Worm (Caenorhabditis elegans) whole organism, early embryonic: ENCODE data around the gene hal-2.

Source experiments
- B0310.2 ChIP-seq: sonication (generic microtip); optimal IDR thresholded peaks from 2 replicates; lab custom pipeline; 2016; ENCODE audit warnings: mild to moderate bottlenecking, missing genetic modification characterization, missing compliant biosample characterization
- F13C5.2 ChIP-seq: sonication (generic microtip); optimal IDR thresholded peaks from 2 replicates; lab custom pipeline; 2017; ENCODE audit warnings: mild to moderate bottlenecking, missing genetic modification characterization, inconsistent platforms, missing compliant biosample characterization
- ama-1 ChIP-seq: fragments of 150-350 bp; optimal IDR thresholded peaks from 2 replicates; lab custom pipeline; 2014
- pes-1 ChIP-seq: fragments of 200-800 bp; sonication (Bioruptor generic); IDR thresholded peaks from 2 replicates; pipeline ENCODE4 v1.3.6; 2022; ENCODE audit warnings: missing genetic modification reagents, missing genetic modification characterization, missing compliant biosample characterization
- sea-1 ChIP-seq: fragments of 200-800 bp; sonication (Bioruptor generic); conservative IDR thresholded peaks from 2 replicates; pipeline ENCODE4 v1.3.6; 2022; ENCODE audit warnings: missing genetic modification characterization, missing compliant biosample characterization
- tbx-37 ChIP-seq: fragments of 200-800 bp; sonication (Bioruptor generic); conservative IDR thresholded peaks from 2 replicates; pipeline ENCODE4 v1.3.6; 2022; ENCODE audit warnings: missing genetic modification reagents, missing genetic modification characterization, missing compliant biosample characterization

DNA sequence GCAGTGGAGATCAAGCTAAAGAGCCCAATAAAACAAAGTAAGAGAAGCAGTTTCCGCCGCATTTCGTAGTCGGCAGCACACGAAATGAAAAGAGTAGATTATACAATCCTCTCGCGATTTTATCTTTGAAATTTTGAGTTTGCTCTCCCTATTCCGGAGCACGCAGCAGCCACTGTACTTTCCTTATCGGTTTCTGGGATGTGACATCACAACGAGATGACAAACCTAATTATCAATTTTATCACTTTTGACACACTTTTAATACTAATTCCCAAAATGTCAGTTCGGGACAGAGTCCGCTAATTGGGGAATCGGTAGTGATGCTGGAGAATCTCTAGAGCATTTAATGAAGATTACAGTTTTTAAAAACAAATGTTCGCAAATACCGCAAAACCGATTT, 39.0 kb downstream of the hal-2 start, which contains the start of gene T16G12.1:
- TF ChIP-seq F13C5.2 (tag; lab: Kevin White, UChicago) (no peak), ama-1 (no peak), B0310.2 (no peak), pes-1 (no peak), tbx-37 (GFP tag; lab: Robert Waterston, UW) (no peak), sea-1 (GFP tag; lab: Robert Waterston, UW) (no peak)
